Worm (Caenorhabditis elegans) whole organism, L3 larva: ENCODE measurements around the gene F55B12.10.
A peak's percentile ranks its signal among the peaks of the same experiment; 100 is the strongest.

Source experiments
- R02D3.7 ChIP-seq: fragments of 150-350 bp; optimal IDR thresholded peaks from 2 replicates; lab custom pipeline; 2014; ENCODE audit warnings: missing biosample characterization, missing genetic modification characterization
- ZK546.5 ChIP-seq: sonication (generic microtip); optimal IDR thresholded peaks from 2 replicates; lab custom pipeline; 2017; ENCODE audit warnings: missing biosample characterization, missing genetic modification characterization
- aly-2 ChIP-seq: fragments of 150-350 bp; optimal IDR thresholded peaks from 2 replicates; lab custom pipeline; 2014; ENCODE audit warnings: missing biosample characterization, missing genetic modification characterization
- ama-1 ChIP-seq: fragments of 150-350 bp; optimal IDR thresholded peaks from 2 replicates; lab custom pipeline; 2018
- ceh-16 ChIP-seq: sonication (generic microtip); optimal IDR thresholded peaks from 2 replicates; lab custom pipeline; 2017; ENCODE audit warnings: missing biosample characterization, missing genetic modification characterization
- ceh-28 ChIP-seq: fragments of 150-350 bp; optimal IDR thresholded peaks from 2 replicates; lab custom pipeline; 2014; ENCODE audit warnings: missing biosample characterization, missing genetic modification reagents, missing genetic modification characterization
- ceh-82 ChIP-seq: fragments of 150-350 bp; optimal IDR thresholded peaks from 2 replicates; lab custom pipeline; 2014; ENCODE audit warnings: missing biosample characterization, missing genetic modification characterization
- ceh-9 ChIP-seq: sonication (generic microtip); optimal IDR thresholded peaks from 2 replicates; lab custom pipeline; 2018; ENCODE audit warnings: missing biosample characterization, missing genetic modification characterization
- daf-12 ChIP-seq: fragments of 150-350 bp; optimal IDR thresholded peaks from 2 replicates; lab custom pipeline; 2014; ENCODE audit warnings: missing biosample characterization, missing genetic modification reagents, missing genetic modification characterization
- egl-27 ChIP-seq: sonication (generic microtip); optimal IDR thresholded peaks from 4 replicates; lab custom pipeline; 2017; ENCODE audit warnings: missing biosample characterization, missing genetic modification reagents, missing genetic modification characterization
- egl-5 ChIP-seq: fragments of 150-350 bp; optimal IDR thresholded peaks from 2 replicates; lab custom pipeline; 2017; ENCODE audit warnings: missing biosample characterization, missing genetic modification reagents, missing genetic modification characterization, inconsistent platforms
- elt-1 ChIP-seq: fragments of 150-350 bp; optimal IDR thresholded peaks from 2 replicates; lab custom pipeline; 2014; ENCODE audit warnings: missing biosample characterization, missing genetic modification characterization
- elt-2 ChIP-seq: sonication (generic microtip); optimal IDR thresholded peaks from 2 replicates; lab custom pipeline; 2016; ENCODE audit warnings: missing genetic modification reagents, mild to moderate bottlenecking, missing genetic modification characterization, missing compliant biosample characterization
- elt-3 ChIP-seq, 3 experiments: fragments of 150-350 bp in 1 of 3; sonication (generic microtip) in 2 of 3; optimal IDR thresholded peaks; 2 replicates in 2 of 3; 4 replicates in 1 of 3; lab custom pipeline; 2014 to 2017; ENCODE audit warnings: missing biosample characterization in 3 of 3, missing genetic modification characterization in 3 of 3
- eor-1 ChIP-seq, 2 experiments: fragments of 150-350 bp; optimal IDR thresholded peaks; 2 replicates each; lab custom pipeline; 2014 to 2018; ENCODE audit warnings: missing biosample characterization in 2 of 2, missing genetic modification characterization in 2 of 2
- fkh-10 ChIP-seq: sonication (generic microtip); optimal IDR thresholded peaks from 2 replicates; lab custom pipeline; 2017; ENCODE audit warnings: missing biosample characterization, missing genetic modification reagents, missing genetic modification characterization
- fkh-2 ChIP-seq: fragments of 150-350 bp; optimal IDR thresholded peaks from 2 replicates; lab custom pipeline; 2014; ENCODE audit warnings: missing biosample characterization, missing genetic modification reagents, missing genetic modification characterization
- fos-1 ChIP-seq: fragments of 150-350 bp; optimal IDR thresholded peaks from 2 replicates; lab custom pipeline; 2014; ENCODE audit warnings: missing biosample characterization, missing genetic modification characterization
- hmg-11 ChIP-seq: sonication (generic microtip); optimal IDR thresholded peaks from 2 replicates; lab custom pipeline; 2016; ENCODE audit warnings: missing genetic modification characterization, missing compliant biosample characterization
- jun-1 ChIP-seq: fragments of 150-350 bp; optimal IDR thresholded peaks from 2 replicates; lab custom pipeline; 2014; ENCODE audit warnings: missing biosample characterization, missing genetic modification reagents, missing genetic modification characterization
- lin-15B ChIP-seq: fragments of 150-350 bp; optimal IDR thresholded peaks from 2 replicates; lab custom pipeline; 2014; ENCODE audit warnings: missing biosample characterization, missing genetic modification characterization
- lin-39 ChIP-seq: fragments of 150-350 bp; optimal IDR thresholded peaks from 2 replicates; lab custom pipeline; 2018; ENCODE audit warnings: missing biosample characterization, missing genetic modification reagents, missing genetic modification characterization
- lsy-12 ChIP-seq: sonication (generic microtip); optimal IDR thresholded peaks from 2 replicates; lab custom pipeline; 2016; ENCODE audit warnings: mild to moderate bottlenecking, missing genetic modification characterization, missing compliant biosample characterization
- mdl-1 ChIP-seq: fragments of 150-350 bp; optimal IDR thresholded peaks from 2 replicates; lab custom pipeline; 2014; ENCODE audit warnings: missing biosample characterization, missing genetic modification characterization
- mml-1 ChIP-seq: fragments of 150-350 bp; sonication (generic microtip); optimal IDR thresholded peaks from 3 replicates; lab custom pipeline; 2014; ENCODE audit warnings: missing biosample characterization, missing genetic modification characterization
- nfya-1 ChIP-seq: sonication (generic microtip); optimal IDR thresholded peaks from 2 replicates; lab custom pipeline; 2017; ENCODE audit warnings: missing genetic modification characterization, mild to moderate bottlenecking, missing compliant biosample characterization, antibody characterized with exemption, moderate library complexity; ENCODE audit not compliant: insufficient read depth
- nhr-11 ChIP-seq: fragments of 150-350 bp; optimal IDR thresholded peaks from 2 replicates; lab custom pipeline; 2014; ENCODE audit warnings: missing biosample characterization, missing genetic modification characterization
- nhr-12 ChIP-seq: fragments of 150-350 bp; optimal IDR thresholded peaks from 2 replicates; lab custom pipeline; 2014; ENCODE audit warnings: missing biosample characterization, missing genetic modification characterization
- nhr-23 ChIP-seq: fragments of 150-350 bp; optimal IDR thresholded peaks from 2 replicates; lab custom pipeline; 2014; ENCODE audit warnings: missing biosample characterization, missing genetic modification reagents, missing genetic modification characterization
- nhr-237 ChIP-seq: fragments of 150-350 bp; optimal IDR thresholded peaks from 2 replicates; lab custom pipeline; 2014; ENCODE audit warnings: missing biosample characterization, missing genetic modification characterization
- nhr-25 ChIP-seq: sonication (generic microtip); optimal IDR thresholded peaks from 2 replicates; lab custom pipeline; 2017; ENCODE audit warnings: missing biosample characterization, missing genetic modification characterization
- nhr-28 ChIP-seq: fragments of 150-350 bp; optimal IDR thresholded peaks from 2 replicates; lab custom pipeline; 2014; ENCODE audit warnings: missing biosample characterization, missing genetic modification characterization
- nhr-43 ChIP-seq: sonication (generic microtip); optimal IDR thresholded peaks from 2 replicates; lab custom pipeline; 2016; ENCODE audit warnings: mild to moderate bottlenecking, missing genetic modification characterization, missing compliant biosample characterization; ENCODE audit not compliant: poor library complexity, severe bottlenecking
- nhr-67 ChIP-seq: fragments of 150-350 bp; optimal IDR thresholded peaks from 2 replicates; lab custom pipeline; 2014; ENCODE audit warnings: missing biosample characterization, missing genetic modification characterization
- nhr-76 ChIP-seq: fragments of 150-350 bp; sonication (generic microtip); optimal IDR thresholded peaks from 5 replicates; lab custom pipeline; 2014; ENCODE audit warnings: missing biosample characterization, missing genetic modification characterization
- nhr-77 ChIP-seq: fragments of 150-350 bp; optimal IDR thresholded peaks from 2 replicates; lab custom pipeline; 2014; ENCODE audit warnings: missing biosample characterization, missing genetic modification characterization
- pha-4 ChIP-seq: fragments of 150-350 bp; optimal IDR thresholded peaks from 2 replicates; lab custom pipeline; 2014; ENCODE audit warnings: missing biosample characterization, missing genetic modification reagents, missing genetic modification characterization
- pqm-1 ChIP-seq: fragments of 150-350 bp; optimal IDR thresholded peaks from 2 replicates; lab custom pipeline; 2017; ENCODE audit warnings: missing biosample characterization, missing genetic modification characterization, inconsistent platforms
- sea-2 ChIP-seq: fragments of 150-350 bp; sonication (generic microtip); optimal IDR thresholded peaks from 4 replicates; lab custom pipeline; 2014; ENCODE audit warnings: missing biosample characterization, missing genetic modification reagents, missing genetic modification characterization
- skn-1 ChIP-seq: fragments of 150-350 bp; optimal IDR thresholded peaks from 2 replicates; lab custom pipeline; 2014; ENCODE audit warnings: missing biosample characterization, missing genetic modification characterization
- snpc-4 ChIP-seq: fragments of 150-350 bp; optimal IDR thresholded peaks from 2 replicates; lab custom pipeline; 2014; ENCODE audit warnings: missing biosample characterization, missing genetic modification characterization
- tbx-2 ChIP-seq: sonication (generic microtip); optimal IDR thresholded peaks from 2 replicates; lab custom pipeline; 2016; ENCODE audit warnings: mild to moderate bottlenecking, missing genetic modification characterization, missing compliant biosample characterization
- unc-39 ChIP-seq: sonication (generic microtip); optimal IDR thresholded peaks from 4 replicates; lab custom pipeline; 2017; ENCODE audit warnings: missing biosample characterization, missing genetic modification characterization
- unc-62 ChIP-seq: fragments of 150-350 bp; sonication (generic microtip); optimal IDR thresholded peaks from 4 replicates; lab custom pipeline; 2014; ENCODE audit warnings: missing biosample characterization, missing genetic modification reagents, missing genetic modification characterization
- zag-1 ChIP-seq: fragments of 150-350 bp; optimal IDR thresholded peaks from 2 replicates; lab custom pipeline; 2014; ENCODE audit warnings: missing biosample characterization, missing genetic modification characterization
- ztf-11 ChIP-seq: fragments of 150-350 bp; optimal IDR thresholded peaks from 2 replicates; lab custom pipeline; 2014; ENCODE audit warnings: missing biosample characterization, missing genetic modification characterization
- ztf-4 ChIP-seq: fragments of 150-350 bp; optimal IDR thresholded peaks from 2 replicates; lab custom pipeline; 2014; ENCODE audit warnings: missing biosample characterization, missing genetic modification characterization

Gene F55B12.10

ce11 chrV:13799190-13799589, 40.3 kb upstream of the F55B12.10 start:
- TF ChIP-seq egl-5 (tag; lab: Kevin White, UChicago) (no peak), daf-12 (no peak), pqm-1 (tag; lab: Kevin White, UChicago) (no peak), R02D3.7 (no peak), skn-1 (no peak), nhr-23 (no peak)

DNA sequence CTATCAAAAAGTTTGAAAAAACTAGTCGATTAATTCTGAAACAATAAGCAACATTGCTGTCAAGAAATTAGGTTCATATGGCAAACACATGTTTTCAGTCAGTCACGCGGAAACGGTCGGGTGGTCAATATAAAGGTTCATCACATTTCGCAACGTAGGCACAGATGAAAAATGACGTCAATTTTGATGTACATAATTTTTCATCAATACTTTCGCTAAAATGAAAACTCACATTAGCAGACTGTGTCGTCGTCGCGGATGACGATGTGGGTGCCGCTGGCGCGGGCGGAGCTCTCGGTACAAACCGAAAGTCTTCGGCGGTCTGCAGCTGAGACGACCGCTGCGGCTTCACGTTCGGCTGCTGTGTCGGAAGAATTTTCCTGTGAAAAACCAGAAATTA, 35.6 kb upstream of the F55B12.10 start, which contains the start of gene swan-2:
swan-2 (minus strand) TSS at position 380 of the 400 bp plus-strand sequence.
- TF ChIP-seq egl-27 (tag; lab: Kevin White, UChicago) (no peak), elt-2 (tag; lab: Kevin White, UChicago) (peak; percentile 5), fkh-2 (no peak), ama-1 (lab: Kevin White, UChicago) (peak; percentile 5)
- TF ChIP-seq, all 47 proteins: peak for 2

ce11 chrV:13807232-13807631, 32.3 kb upstream of the F55B12.10 start, which contains the start of gene swan-1:
TSS of gene swan-1 (minus strand) at chrV:13807237.
- TF ChIP-seq nhr-25, result peak; percentile 14
- TF ChIP-seq zag-1 (tag; lab: Kevin White, UChicago), result no peak

ce11 chrV:13808462-13808867, 31.1 kb upstream of the F55B12.10 start:
- TF ChIP-seq nhr-12 (tag; lab: Kevin White, UChicago), result no peak
- TF ChIP-seq unc-39 (tag; lab: Kevin White, UChicago), result no peak
- TF ChIP-seq lin-15B (tag; lab: Kevin White, UChicago), result peak; percentile 73
- peak; percentile 6 for TF ChIP-seq pqm-1 (tag; lab: Kevin White, UChicago)
- TF ChIP-seq nhr-23, result peak; percentile 63
- TF ChIP-seq nhr-77 (tag; lab: Kevin White, UChicago), result no peak
- no peak for TF ChIP-seq fkh-2
- no peak for TF ChIP-seq ztf-4 (tag; lab: Kevin White, UChicago)
- no peak for TF ChIP-seq nhr-28
- no peak for TF ChIP-seq pha-4 (tag; lab: Kevin White, UChicago)
- peak; percentile 65 for TF ChIP-seq ceh-28 (tag; lab: Kevin White, UChicago)
- no peak for TF ChIP-seq elt-3 (tag; optimal IDR thresholded peaks at IDR 0.05; lab: Kevin White, UChicago)
- no peak for TF ChIP-seq ceh-82 (tag; lab: Kevin White, UChicago)
- TF ChIP-seq tbx-2 (tag; lab: Kevin White, UChicago), result no peak
- TF ChIP-seq aly-2 (tag; lab: Kevin White, UChicago), result no peak
- TF ChIP-seq ztf-11 (tag; lab: Kevin White, UChicago), result no peak
- TF ChIP-seq hmg-11, result peak; percentile 75
- no peak for TF ChIP-seq unc-62 (GFP tag; lab: Kevin White, UChicago)
- TF ChIP-seq lsy-12 (tag; lab: Kevin White, UChicago), result peak; percentile 45
- no peak for TF ChIP-seq eor-1 (tag; optimal IDR thresholded peaks at IDR 0.05; lab: Kevin White, UChicago)
- no peak for TF ChIP-seq nhr-67
- TF ChIP-seq elt-2 (tag; lab: Kevin White, UChicago), result peak; percentile 65
- peak; percentile 77 for TF ChIP-seq nhr-25
- no peak for TF ChIP-seq ZK546.5
- TF ChIP-seq lin-39 (tag; lab: Kevin White, UChicago), result no peak
- TF ChIP-seq daf-12, result no peak
- peak; percentile 42 for TF ChIP-seq jun-1 (tag; lab: Kevin White, UChicago)
- TF ChIP-seq fos-1, result no peak
- TF ChIP-seq fkh-10 (GFP tag; lab: Kevin White, UChicago), result no peak
- no peak for TF ChIP-seq ceh-16 (tag; lab: Kevin White, UChicago)
- peak; percentile 18 for TF ChIP-seq egl-27 (tag; lab: Kevin White, UChicago)
- no peak for TF ChIP-seq ceh-9 (tag; lab: Kevin White, UChicago)
- no peak for TF ChIP-seq nhr-11 (tag; lab: Kevin White, UChicago)
- no peak for TF ChIP-seq mdl-1 (tag; lab: Kevin White, UChicago)
- TF ChIP-seq snpc-4 (tag; lab: Kevin White, UChicago), result peak; percentile 53
- TF ChIP-seq zag-1 (tag; lab: Kevin White, UChicago), result no peak
- TF ChIP-seq ama-1 (lab: Kevin White, UChicago), result no peak
- peak; percentile 31 for TF ChIP-seq R02D3.7
- no peak for TF ChIP-seq mml-1 (tag; lab: Kevin White, UChicago)
- no peak for TF ChIP-seq nhr-76 (tag; lab: Kevin White, UChicago)
- TF ChIP-seq elt-1, result no peak
- TF ChIP-seq nhr-43, result no peak
- TF ChIP-seq nfya-1 (tag; lab: Kevin White, UChicago), result peak; percentile 82
- no peak for TF ChIP-seq nhr-237 (tag; lab: Kevin White, UChicago)
- TF ChIP-seq sea-2, result no peak
- no peak for TF ChIP-seq skn-1
- TF ChIP-seq egl-5 (tag; lab: Kevin White, UChicago), result no peak
